Worm (Caenorhabditis elegans) whole organism, L1 larva: Measurements from ENCODE around the gene acdh-7.

Experiments
- C16A3.4 ChIP-seq: fragments of 150-350 bp; optimal IDR thresholded peaks from 2 replicates; lab custom pipeline; 2014; ENCODE audit warnings: missing biosample characterization, missing genetic modification characterization
- F16B12.6 ChIP-seq: fragments of 150-350 bp; optimal IDR thresholded peaks from 2 replicates; lab custom pipeline; 2014; ENCODE audit warnings: missing biosample characterization, missing genetic modification characterization
- Y116A8C.19 ChIP-seq: sonication (generic microtip); optimal IDR thresholded peaks from 2 replicates; lab custom pipeline; 2016; ENCODE audit warnings: missing compliant biosample characterization, missing genetic modification characterization, borderline replicate concordance
- alr-1 ChIP-seq: fragments of 200-800 bp; sonication (Bioruptor generic); optimal IDR thresholded peaks from 2 replicates; lab custom pipeline; 2018; ENCODE audit warnings: borderline replicate concordance, mild to moderate bottlenecking, missing genetic modification characterization, missing compliant biosample characterization
- aly-2 ChIP-seq: fragments of 150-350 bp; optimal IDR thresholded peaks from 2 replicates; lab custom pipeline; 2014; ENCODE audit warnings: missing biosample characterization, missing genetic modification characterization
- blmp-1 ChIP-seq: fragments of 150-350 bp; optimal IDR thresholded peaks from 2 replicates; lab custom pipeline; 2014; ENCODE audit warnings: missing biosample characterization, missing genetic modification characterization
- ces-1 ChIP-seq: fragments of 150-350 bp; optimal IDR thresholded peaks from 2 replicates; lab custom pipeline; 2014; ENCODE audit warnings: missing biosample characterization, missing genetic modification reagents, missing genetic modification characterization
- efl-1 ChIP-seq, 4 experiments: fragments of 150-350 bp; optimal IDR thresholded peaks in 3 of 4; peaks in 1 of 4; 1 replicate in 1 of 4; 2 replicates in 3 of 4; lab custom pipeline; 2014; ENCODE audit warnings: missing biosample characterization in 2 of 4, missing genetic modification characterization in 2 of 4, missing genetic modification reagents in 2 of 4
- elt-2 ChIP-seq: sonication (generic microtip); optimal IDR thresholded peaks from 2 replicates; lab custom pipeline; 2016; ENCODE audit warnings: missing genetic modification characterization, mild to moderate bottlenecking, inconsistent platforms, missing compliant biosample characterization, missing genetic modification reagents
- elt-3 ChIP-seq, 6 experiments: fragments of 150-350 bp in 1 of 6; sonication (generic microtip); optimal IDR thresholded peaks; 2 replicates each; lab custom pipeline; 2017 to 2018; ENCODE audit warnings: missing biosample characterization in 6 of 6, missing genetic modification characterization in 6 of 6, inconsistent platforms in 1 of 6
- fkh-4 ChIP-seq: sonication (generic microtip); optimal IDR thresholded peaks from 2 replicates; lab custom pipeline; 2016; ENCODE audit warnings: missing compliant biosample characterization, missing genetic modification characterization, borderline replicate concordance
- lin-13 ChIP-seq: fragments of 150-350 bp; optimal IDR thresholded peaks from 2 replicates; lab custom pipeline; 2014; ENCODE audit warnings: missing biosample characterization, missing genetic modification reagents, missing genetic modification characterization
- lin-14 ChIP-seq: fragments of 200-800 bp; sonication (Bioruptor generic); optimal IDR thresholded peaks from 2 replicates; lab custom pipeline; 2018; ENCODE audit warnings: mild to moderate bottlenecking, missing genetic modification characterization, moderate library complexity, missing compliant biosample characterization
- lin-15B ChIP-seq: fragments of 150-350 bp; sonication (generic microtip); optimal IDR thresholded peaks from 3 replicates; lab custom pipeline; 2014; ENCODE audit warnings: missing biosample characterization, missing genetic modification characterization
- lin-35 ChIP-seq, 2 experiments: fragments of 150-350 bp; optimal IDR thresholded peaks; 2 replicates each; lab custom pipeline; 2014; ENCODE audit warnings: missing biosample characterization in 2 of 2, missing genetic modification characterization in 2 of 2, missing genetic modification reagents in 2 of 2
- lin-39 ChIP-seq: fragments of 150-350 bp; optimal IDR thresholded peaks from 2 replicates; lab custom pipeline; 2014; ENCODE audit warnings: missing biosample characterization, missing genetic modification reagents, missing genetic modification characterization
- lir-3 ChIP-seq: sonication (generic microtip); optimal IDR thresholded peaks from 2 replicates; lab custom pipeline; 2016; ENCODE audit warnings: mild to moderate bottlenecking, missing genetic modification characterization, moderate library complexity, missing compliant biosample characterization; ENCODE audit not compliant: poor library complexity
- lsy-2 ChIP-seq, 2 experiments: fragments of 150-350 bp; optimal IDR thresholded peaks; 2 replicates each; lab custom pipeline; 2014; ENCODE audit warnings: missing biosample characterization in 2 of 2, missing genetic modification characterization in 2 of 2
- mdl-1 ChIP-seq, 2 experiments: fragments of 150-350 bp; optimal IDR thresholded peaks; 2 replicates each; lab custom pipeline; 2014 to 2017; ENCODE audit warnings: missing biosample characterization in 2 of 2, missing genetic modification characterization in 2 of 2, inconsistent platforms in 1 of 2
- nhr-11 ChIP-seq: fragments of 150-350 bp; optimal IDR thresholded peaks from 2 replicates; lab custom pipeline; 2014; ENCODE audit warnings: missing biosample characterization, missing genetic modification characterization
- nhr-12 ChIP-seq: sonication (generic microtip); optimal IDR thresholded peaks from 2 replicates; lab custom pipeline; 2017; ENCODE audit warnings: missing biosample characterization, missing genetic modification characterization
- nhr-19 ChIP-seq: fragments of 200-800 bp; sonication (Bioruptor generic); conservative IDR thresholded peaks from 2 replicates; pipeline ENCODE4 v1.3.6; 2022; ENCODE audit warnings: missing genetic modification characterization, missing compliant biosample characterization
- nhr-20 ChIP-seq: sonication (generic microtip); optimal IDR thresholded peaks from 2 replicates; lab custom pipeline; 2016; ENCODE audit warnings: mild to moderate bottlenecking, missing genetic modification characterization, missing compliant biosample characterization
- nhr-28 ChIP-seq: fragments of 150-350 bp; optimal IDR thresholded peaks from 2 replicates; lab custom pipeline; 2014; ENCODE audit warnings: missing biosample characterization, missing genetic modification characterization
- nhr-71 ChIP-seq: sonication (generic microtip); optimal IDR thresholded peaks from 2 replicates; lab custom pipeline; 2016; ENCODE audit warnings: mild to moderate bottlenecking, missing genetic modification characterization, moderate library complexity, missing compliant biosample characterization
- nhr-84 ChIP-seq: sonication (generic microtip); optimal IDR thresholded peaks from 2 replicates; lab custom pipeline; 2017; ENCODE audit warnings: missing biosample characterization, missing genetic modification characterization
- nhr-85 ChIP-seq: sonication (generic microtip); peaks from one replicate; lab custom pipeline; 2016; ENCODE audit warnings: missing genetic modification characterization, inconsistent platforms, missing compliant biosample characterization
- nhr-90 ChIP-seq: sonication (generic microtip); optimal IDR thresholded peaks from 2 replicates; lab custom pipeline; 2016; ENCODE audit warnings: mild to moderate bottlenecking, missing genetic modification characterization, missing compliant biosample characterization; ENCODE audit not compliant: poor library complexity
- rnt-1 ChIP-seq: sonication (generic microtip); optimal IDR thresholded peaks from 2 replicates; lab custom pipeline; 2016; ENCODE audit warnings: mild to moderate bottlenecking, missing genetic modification characterization, moderate library complexity, missing compliant biosample characterization
- skn-1 ChIP-seq: fragments of 150-350 bp; optimal IDR thresholded peaks from 2 replicates; lab custom pipeline; 2014; ENCODE audit warnings: missing biosample characterization, missing genetic modification characterization
- snu-23 ChIP-seq: sonication (generic microtip); optimal IDR thresholded peaks from 2 replicates; lab custom pipeline; 2016; ENCODE audit warnings: missing genetic modification characterization, missing compliant biosample characterization
- sup-37 ChIP-seq: fragments of 200-800 bp; sonication (Bioruptor generic); optimal IDR thresholded peaks from 2 replicates; lab custom pipeline; 2018; ENCODE audit warnings: mild to moderate bottlenecking, missing genetic modification characterization, missing compliant biosample characterization
- unc-62 ChIP-seq: fragments of 150-350 bp; optimal IDR thresholded peaks from 2 replicates; lab custom pipeline; 2014; ENCODE audit warnings: missing biosample characterization, missing genetic modification reagents, missing genetic modification characterization
- xbp-1 ChIP-seq: sonication (generic microtip); optimal IDR thresholded peaks from 2 replicates; lab custom pipeline; 2016; ENCODE audit warnings: missing genetic modification characterization, missing compliant biosample characterization
- ztf-4 ChIP-seq: fragments of 150-350 bp; optimal IDR thresholded peaks from 2 replicates; lab custom pipeline; 2014; ENCODE audit warnings: missing biosample characterization, missing genetic modification characterization

acdh-7 gene

ce11 chrX:17221873-17222525 is 5.1 kb upstream of the acdh-7 start, which contains the start of gene rab-6.2:
Gene rab-6.2, plus strand, starts transcription at chrX:17222475.
- no peak for TF ChIP-seq F16B12.6
- TF ChIP-seq fkh-4 (tag; lab: Kevin White, UChicago): no peak
- TF ChIP-seq nhr-85 (tag; lab: Kevin White, UChicago): peak; percentile 38
- TF ChIP-seq Y116A8C.19 (tag; lab: Kevin White, UChicago): no peak
- peak; percentile 6 for TF ChIP-seq snu-23 (GFP tag; lab: Kevin White, UChicago)
- no peak for TF ChIP-seq alr-1
- no peak for TF ChIP-seq lin-15B (tag; lab: Kevin White, UChicago)
- TF ChIP-seq blmp-1 (tag; lab: Kevin White, UChicago): peak; percentile 64
- no peak for TF ChIP-seq nhr-90 (tag; lab: Kevin White, UChicago)
- TF ChIP-seq lin-14 (GFP tag; lab: Kevin White, UChicago): peak; percentile 61
- no peak for TF ChIP-seq lin-13

DNA sequence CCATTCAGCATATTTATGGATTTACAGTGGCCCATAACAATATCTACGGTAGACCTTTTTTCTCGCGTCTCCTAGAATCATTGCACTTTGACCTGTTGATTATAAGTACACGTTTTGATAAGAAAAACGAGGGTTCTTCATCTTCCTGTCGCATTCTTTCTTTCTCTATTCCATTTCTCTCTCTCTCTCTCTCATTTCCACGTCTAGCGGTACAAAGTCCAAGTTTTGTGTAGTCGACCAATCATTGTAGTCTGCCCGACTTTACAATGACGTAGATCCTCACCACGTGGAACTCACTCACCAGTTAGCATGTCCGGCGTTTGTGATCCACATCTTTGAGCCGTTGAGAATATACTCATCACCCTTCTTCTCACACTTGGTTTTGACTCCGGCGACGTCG is 727 bp downstream of the acdh-7 start:
- TF ChIP-seq rnt-1 (tag; lab: Kevin White, UChicago) (peak; percentile 58), nhr-71 (tag; lab: Kevin White, UChicago) (peak; percentile 79), snu-23 (GFP tag; lab: Kevin White, UChicago) (peak; percentile 65), ztf-4 (tag; lab: Kevin White, UChicago) (peak; percentile 34), nhr-84 (tag; lab: Kevin White, UChicago) (no peak), nhr-20 (tag; lab: Kevin White, UChicago) (peak; percentile 85), elt-3 (tag; optimal IDR thresholded peaks at IDR 0.05; lab: Kevin White, UChicago) (peak in 5 of 6 experiments; percentile 33 to 74 (median 64)), lin-39 (no peak), xbp-1 (tag; lab: Kevin White, UChicago) (peak; percentile 89), lsy-2 (tag; optimal IDR thresholded peaks at IDR 0.05; lab: Kevin White, UChicago) (peak in 1 of 2 experiments; percentile 29), lin-13 (peak; percentile 11), blmp-1 (tag; lab: Kevin White, UChicago) (peak; percentile 50), nhr-12 (tag; lab: Kevin White, UChicago) (peak; percentile 22), nhr-85 (tag; lab: Kevin White, UChicago) (peak; percentile 75), nhr-90 (tag; lab: Kevin White, UChicago) (peak; percentile 24), lin-14 (GFP tag; lab: Kevin White, UChicago) (peak; percentile 81), nhr-11 (tag; lab: Kevin White, UChicago) (peak; percentile 12), lin-35 (GFP tag; optimal IDR thresholded peaks at IDR 0.05; lab: Kevin White, UChicago) (peak in 1 of 2 experiments; percentile 3), lir-3 (tag; lab: Kevin White, UChicago) (peak; percentile 28), C16A3.4 (tag; lab: Kevin White, UChicago) (peak; percentile 26), elt-2 (tag; lab: Kevin White, UChicago) (peak; percentile 39), unc-62 (GFP tag; lab: Kevin White, UChicago) (no peak), ces-1 (no peak), nhr-28 (tag; lab: Kevin White, UChicago) (no peak), mdl-1 (tag; optimal IDR thresholded peaks at IDR 0.05; lab: Kevin White, UChicago) (peak in 1 of 2 experiments; percentile 60), nhr-19 (GFP tag; lab: Robert Waterston, UW) (peak; percentile 64), aly-2 (tag; lab: Kevin White, UChicago) (no peak)

DNA sequence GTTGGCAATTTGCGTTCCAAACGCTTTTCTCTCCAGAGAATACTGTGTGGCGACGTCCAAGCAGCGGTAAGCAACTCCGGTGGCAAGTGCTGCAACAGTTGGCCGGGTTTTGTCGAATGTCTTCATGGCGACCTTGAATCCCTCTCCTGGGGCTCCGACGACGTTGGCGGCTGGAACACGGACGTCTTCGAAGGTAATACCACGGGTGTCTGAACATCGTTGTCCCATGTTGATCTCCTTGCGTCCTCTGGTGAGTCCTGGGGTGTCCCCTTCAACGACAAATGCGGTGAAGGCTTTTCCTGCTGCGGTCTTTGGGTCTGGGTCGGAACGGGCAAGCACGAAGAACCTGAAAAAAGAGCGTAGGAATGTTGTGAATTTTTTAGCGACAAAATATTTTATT is 1.2 kb downstream of the acdh-7 start:
- no peak for TF ChIP-seq efl-1 (optimal IDR thresholded peaks at IDR 0.05; lab: Kevin White, UChicago)
- TF ChIP-seq efl-1 (GFP tag; optimal IDR thresholded peaks at IDR 0.05 in 1 of 2; lab: Kevin White, UChicago): peak in 1 of 2 experiments; percentile 19
- TF ChIP-seq skn-1 (tag; lab: Kevin White, UChicago): no peak

DNA sequence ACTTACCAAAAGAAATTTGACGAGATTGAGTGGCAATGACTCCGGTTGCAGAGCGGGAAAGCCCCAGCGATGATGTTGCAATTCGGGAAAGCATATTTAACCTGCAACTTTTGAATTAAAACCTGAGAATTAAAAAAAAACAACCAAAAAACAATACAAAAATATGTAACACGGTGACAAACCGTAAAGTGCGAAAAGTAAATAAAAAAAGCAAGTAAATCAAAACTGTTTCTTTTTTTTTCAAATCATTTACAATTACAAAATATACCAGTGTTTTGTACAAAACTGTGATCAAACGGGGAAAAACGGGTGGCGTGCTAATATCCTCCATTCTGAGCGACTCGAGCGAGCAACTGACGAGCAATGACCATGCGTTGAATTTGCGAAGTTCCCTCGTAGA is 2.1 kb downstream of the acdh-7 start, which contains the start of gene acdh-10:
acdh-10 (minus strand) TSS at position 101 of the 400 bp plus-strand sequence.
- no peak for TF ChIP-seq lsy-2 (tag; optimal IDR thresholded peaks at IDR 0.05; lab: Kevin White, UChicago)
- TF ChIP-seq C16A3.4 (tag; lab: Kevin White, UChicago): no peak
- no peak for TF ChIP-seq alr-1
- no peak for TF ChIP-seq sup-37 (GFP tag; lab: Kevin White, UChicago)
